Fruit fly (Drosophila melanogaster) whole organism, adult: ENCODE results near the gene Pez.

Source experiments
- CG11617 ChIP-seq: fragments of 200-800 bp; sonication (Bioruptor generic); optimal IDR thresholded peaks from 2 replicates; lab custom pipeline; 2017; ENCODE audit warnings: mild to moderate bottlenecking, missing biosample characterization, missing genetic modification reagents, missing genetic modification characterization
- CG12768 ChIP-seq: fragments of 200-800 bp; sonication (Bioruptor generic); optimal IDR thresholded peaks from 2 replicates; lab custom pipeline; 2017; ENCODE audit warnings: missing biosample characterization, missing genetic modification characterization, mild to moderate bottlenecking, moderate library complexity, missing genetic modification reagents
- CG14711 ChIP-seq: fragments of 200-800 bp; sonication (Bioruptor generic); optimal IDR thresholded peaks from 2 replicates; lab custom pipeline; 2018; ENCODE audit warnings: missing biosample characterization, mild to moderate bottlenecking, missing genetic modification characterization, moderate library complexity
- CG1620 ChIP-seq: fragments of 200-800 bp; sonication (Bioruptor generic); optimal IDR thresholded peaks from 2 replicates; lab custom pipeline; 2016; ENCODE audit warnings: missing biosample characterization, missing genetic modification characterization
- CG33017 ChIP-seq: fragments of 200-800 bp; sonication (Bioruptor generic); optimal IDR thresholded peaks from 2 replicates; lab custom pipeline; 2018; ENCODE audit warnings: missing biosample characterization, mild to moderate bottlenecking, missing genetic modification characterization, moderate library complexity
- CG5204 ChIP-seq: fragments of 200-800 bp; sonication (Bioruptor generic); optimal IDR thresholded peaks from 2 replicates; lab custom pipeline; 2016; ENCODE audit warnings: missing biosample characterization, missing genetic modification characterization
- CG7045 ChIP-seq: fragments of 200-800 bp; sonication (Bioruptor generic); optimal IDR thresholded peaks from 2 replicates; lab custom pipeline; 2017; ENCODE audit warnings: missing biosample characterization, mild to moderate bottlenecking, missing genetic modification characterization
- CG7101 ChIP-seq: fragments of 200-800 bp; sonication (Bioruptor generic); optimal IDR thresholded peaks from 2 replicates; lab custom pipeline; 2018; ENCODE audit warnings: missing biosample characterization, mild to moderate bottlenecking, missing genetic modification characterization, moderate library complexity
- Clk ChIP-seq: fragments of 200-800 bp; sonication (Bioruptor generic); optimal IDR thresholded peaks from 2 replicates; lab custom pipeline; 2017; ENCODE audit warnings: missing biosample characterization, missing genetic modification characterization
- Crg-1 ChIP-seq: fragments of 200-800 bp; sonication (Bioruptor generic); optimal IDR thresholded peaks from 2 replicates; lab custom pipeline; 2016; ENCODE audit warnings: missing biosample characterization, missing genetic modification characterization
- Hr96 ChIP-seq: fragments of 200-800 bp; sonication (Bioruptor generic); optimal IDR thresholded peaks from 2 replicates; lab custom pipeline; 2016; ENCODE audit warnings: missing biosample characterization, missing genetic modification characterization
- Mnt ChIP-seq: fragments of 200-800 bp; sonication (Bioruptor generic); optimal IDR thresholded peaks from 2 replicates; lab custom pipeline; 2016; ENCODE audit warnings: missing biosample characterization, mild to moderate bottlenecking, missing genetic modification characterization
- bab1 ChIP-seq: fragments of 200-800 bp; sonication (Bioruptor generic); optimal IDR thresholded peaks from 3 replicates; lab custom pipeline; 2019; ENCODE audit warnings: missing biosample characterization, mild to moderate bottlenecking, missing genetic modification characterization, moderate library complexity
- cic ChIP-seq: fragments of 200-800 bp; sonication (Bioruptor generic); optimal IDR thresholded peaks from 2 replicates; lab custom pipeline; 2017; ENCODE audit warnings: missing biosample characterization, mild to moderate bottlenecking, missing genetic modification characterization, moderate library complexity
- cnc ChIP-seq, 2 experiments: fragments of >200 bp; optimal IDR thresholded peaks; 2 replicates each; lab custom pipeline; 2017
- kay ChIP-seq: fragments of 200-800 bp; sonication (Bioruptor generic); peaks from one replicate; lab custom pipeline; 2016; ENCODE audit warnings: missing biosample characterization, missing genetic modification characterization, borderline replicate concordance
- pad ChIP-seq: fragments of 200-800 bp; sonication (Bioruptor generic); optimal IDR thresholded peaks from 3 replicates; lab custom pipeline; 2017; ENCODE audit warnings: missing biosample characterization, missing genetic modification characterization, mild to moderate bottlenecking, moderate library complexity, missing genetic modification reagents
- tj ChIP-seq: fragments of 200-800 bp; sonication (Bioruptor generic); optimal IDR thresholded peaks from 3 replicates; lab custom pipeline; 2017; ENCODE audit warnings: missing biosample characterization, mild to moderate bottlenecking, missing genetic modification characterization, moderate library complexity
- toe ChIP-seq: fragments of 200-800 bp; sonication (Bioruptor generic); optimal IDR thresholded peaks from 2 replicates; lab custom pipeline; 2016; ENCODE audit warnings: missing biosample characterization, missing genetic modification characterization

The Pez gene

DNA sequence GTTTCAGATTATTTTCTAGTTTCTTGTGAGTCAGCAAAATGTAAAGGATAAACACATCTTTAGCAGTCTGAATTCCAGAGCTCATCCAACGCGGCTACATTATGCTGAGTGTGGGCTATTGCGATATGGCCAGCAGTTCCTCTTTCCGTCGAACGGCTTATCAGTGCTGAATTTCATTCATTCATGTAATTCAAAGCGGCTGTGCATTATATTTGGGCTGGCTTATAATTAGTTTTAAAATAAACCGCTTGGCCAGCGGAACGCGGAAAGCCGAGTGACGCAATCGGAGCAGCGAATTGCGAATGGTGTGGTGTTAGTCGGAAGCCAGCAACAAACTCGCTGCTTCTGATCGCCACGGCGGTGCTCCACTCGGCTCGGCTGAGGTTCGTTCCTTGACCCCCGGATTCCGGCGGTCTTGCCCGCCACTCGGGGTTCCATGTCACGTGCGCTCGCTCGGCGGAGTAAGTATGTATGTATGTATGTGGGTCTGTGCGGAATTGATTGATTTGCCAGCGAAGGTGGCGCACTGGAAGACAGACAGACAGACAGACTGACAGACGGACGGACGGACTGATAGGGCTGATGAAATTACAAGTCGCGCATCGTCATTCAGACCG, 32.7 kb upstream of the Pez start:
- TF ChIP-seq Crg-1 (GFP tag; lab: Kevin White, UChicago) (no peak), tj (GFP tag; lab: Kevin White, UChicago) (peak; percentile 97), bab1 (GFP tag; lab: Kevin White, UChicago) (peak; percentile 35)

- TF ChIP-seq CG14711 (tag; lab: Kevin White, UChicago) (no peak), pad (GFP tag; lab: Kevin White, UChicago) (no peak), CG1620 (GFP tag; lab: Kevin White, UChicago) (no peak), Hr96 (GFP tag; lab: Kevin White, UChicago) (no peak), CG7101 (no peak), cic (GFP tag; lab: Kevin White, UChicago) (no peak), cnc (optimal IDR thresholded peaks at IDR 0.05; lab: Kevin White, UChicago) (no peak), Crg-1 (GFP tag; lab: Kevin White, UChicago) (no peak), CG11617 (no peak), toe (GFP tag; lab: Kevin White, UChicago) (no peak)
Observed at dm6 chr2L:6369286-6369685, 30.8 kb upstream of the Pez start.

DNA sequence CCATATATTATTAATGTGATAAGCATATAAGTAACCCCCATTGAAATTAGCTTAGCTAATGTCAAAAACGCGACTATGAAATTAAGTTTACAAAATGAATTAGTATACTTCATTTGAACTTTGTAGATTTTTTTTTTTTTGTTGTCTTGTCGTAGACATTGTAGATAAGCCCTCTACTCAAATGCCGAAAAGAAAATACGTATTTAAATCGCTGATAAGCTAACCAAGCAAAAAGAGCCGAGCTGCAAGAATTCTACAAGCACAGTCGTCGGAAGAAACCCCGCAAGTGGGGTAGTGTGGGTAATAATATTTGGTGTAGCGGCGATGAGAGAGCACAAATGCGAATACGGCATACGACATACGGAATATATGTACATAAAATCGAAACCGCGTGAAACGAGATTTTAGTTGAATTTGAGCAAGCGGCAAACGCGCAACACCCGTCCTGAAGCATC, 29.0 kb upstream of the Pez start, which contains the start of gene Nepl4:
Nepl4 (plus strand) TSS at position 405 of the 455 bp plus-strand sequence.
- TF ChIP-seq pad (GFP tag; lab: Kevin White, UChicago) = no peak
- peak; percentile 78 for TF ChIP-seq tj (GFP tag; lab: Kevin White, UChicago)
- no peak for TF ChIP-seq toe (GFP tag; lab: Kevin White, UChicago)
- TF ChIP-seq cic (GFP tag; lab: Kevin White, UChicago) = no peak

DNA sequence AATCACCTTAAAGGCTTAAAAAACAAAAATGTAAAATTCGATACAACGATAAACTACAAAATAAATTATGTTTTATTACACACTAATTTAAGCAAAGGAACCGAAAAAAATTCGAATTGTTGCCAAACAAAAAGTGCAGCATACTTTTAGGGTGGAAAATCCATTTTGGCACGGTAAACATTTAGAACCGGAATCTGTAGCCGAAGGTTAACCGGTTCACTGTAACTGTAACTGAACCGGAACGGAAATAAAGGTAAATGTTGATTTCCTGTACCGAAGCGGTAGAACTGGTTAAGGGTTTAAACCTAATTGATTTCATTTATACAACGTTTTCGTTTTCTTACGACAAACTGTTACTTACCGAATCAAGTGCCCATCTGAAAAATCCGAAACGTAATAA, 28.5 kb upstream of the Pez start:
- TF ChIP-seq pad (GFP tag; lab: Kevin White, UChicago) = no peak
- TF ChIP-seq kay = no peak
- TF ChIP-seq cnc (optimal IDR thresholded peaks at IDR 0.05; lab: Kevin White, UChicago) = no peak
- TF ChIP-seq cic (GFP tag; lab: Kevin White, UChicago) = no peak
- TF ChIP-seq toe (GFP tag; lab: Kevin White, UChicago) = no peak
- TF ChIP-seq Clk (GFP tag; lab: Kevin White, UChicago) = no peak
- TF ChIP-seq CG12768 (GFP tag; lab: Kevin White, UChicago) = no peak
- no peak for TF ChIP-seq CG14711 (tag; lab: Kevin White, UChicago)
- no peak for TF ChIP-seq CG11617
- TF ChIP-seq CG33017 (tag; lab: Kevin White, UChicago) = no peak
- no peak for TF ChIP-seq CG1620 (GFP tag; lab: Kevin White, UChicago)
- TF ChIP-seq CG5204 (GFP tag; lab: Kevin White, UChicago) = no peak

dm6 chr2L:6360059-6360458, 21.6 kb upstream of the Pez start:
- TF ChIP-seq Hr96 (GFP tag; lab: Kevin White, UChicago) (no peak), kay (no peak), CG7045 (GFP tag; lab: Kevin White, UChicago) (no peak), CG12768 (GFP tag; lab: Kevin White, UChicago) (no peak), bab1 (GFP tag; lab: Kevin White, UChicago) (no peak), CG7101 (no peak), toe (GFP tag; lab: Kevin White, UChicago) (no peak), CG33017 (tag; lab: Kevin White, UChicago) (no peak), CG5204 (GFP tag; lab: Kevin White, UChicago) (no peak), CG11617 (no peak)

- TF ChIP-seq toe (GFP tag; lab: Kevin White, UChicago) (no peak), CG5204 (GFP tag; lab: Kevin White, UChicago) (no peak), Crg-1 (GFP tag; lab: Kevin White, UChicago) (no peak), CG7045 (GFP tag; lab: Kevin White, UChicago) (no peak), CG12768 (GFP tag; lab: Kevin White, UChicago) (no peak), bab1 (GFP tag; lab: Kevin White, UChicago) (no peak), Mnt (GFP tag; lab: Kevin White, UChicago) (no peak), CG7101 (no peak)
Observed at dm6 chr2L:6358218-6358617, 19.7 kb upstream of the Pez start, which contains the start of gene CG9500. TSS of gene CG9500 (minus strand) at chr2L:6358318.

dm6 chr2L:6356686-6357362, 18.4 kb upstream of the Pez start:
- no peak for TF ChIP-seq Mnt (GFP tag; lab: Kevin White, UChicago)
